Worm (Caenorhabditis elegans): ENCODE results near the gene C01G5.9.

The C01G5.9 gene

DNA sequence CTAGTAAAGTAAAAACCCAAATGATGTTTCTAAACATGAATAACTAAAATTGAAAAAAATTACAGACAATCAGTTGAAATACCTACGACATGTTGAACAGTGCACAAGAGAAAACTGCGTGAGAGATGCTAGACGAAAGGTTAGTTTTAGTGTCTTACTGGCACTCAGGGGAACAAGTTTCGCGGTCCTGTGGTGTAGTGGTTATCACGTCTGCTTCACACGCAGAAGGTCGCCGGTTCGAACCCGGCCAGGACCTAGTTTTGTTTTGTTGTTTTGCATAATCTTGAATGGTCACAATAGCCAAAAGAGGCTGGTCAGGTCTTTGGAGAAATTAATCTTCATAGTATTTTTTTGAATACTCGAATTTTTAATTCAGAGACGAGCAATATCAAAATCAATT, 38.7 kb upstream of the C01G5.9 start (continued):
- TF ChIP-seq ZK337.2 (GFP tag; IDR thresholded peaks at IDR 0.05) (peak; percentile 78), mep-1 (tag; optimal IDR thresholded peaks at IDR 0.05) (peak; percentile 65), ztf-11 (tag; optimal IDR thresholded peaks at IDR 0.05) (no peak), snpc-1.2 (GFP tag; IDR thresholded peaks at IDR 0.05) (peak; percentile 99), ctbp-1 (GFP tag; IDR thresholded peaks at IDR 0.05) (peak; percentile 66; the same call in 1 of the 2 replicates), ceh-62 (tag; optimal IDR thresholded peaks at IDR 0.05) (no peak), duxl-1 (tag; optimal IDR thresholded peaks at IDR 0.05; ENCODE audit: poor library complexity) (peak; percentile 75), ces-1 (GFP tag; optimal IDR thresholded peaks at IDR 0.05) (no peak), daf-12 (tag; optimal IDR thresholded peaks at IDR 0.05) (no peak), madf-9 (GFP tag; conservative IDR thresholded peaks at IDR 0.05) (peak; percentile 64), aha-1 (tag) (peak; percentile 93), lin-39 (tag; optimal IDR thresholded peaks at IDR 0.05) (no peak), hlh-11 (tag; optimal IDR thresholded peaks at IDR 0.05) (no peak), R02D3.7 (tag; optimal IDR thresholded peaks at IDR 0.05) (no peak), T26A8.4 (GFP tag; IDR thresholded peaks at IDR 0.05) (peak; percentile 79), nhr-42 (GFP tag; IDR thresholded peaks at IDR 0.05) (peak; percentile 62; the same call in 1 of the 2 replicates), unc-130 (GFP tag; optimal IDR thresholded peaks at IDR 0.05) (peak; percentile 30), Y75B8A.6 (GFP tag; IDR thresholded peaks at IDR 0.05) (peak; percentile 84), nhr-41 (GFP tag; IDR thresholded peaks at IDR 0.05) (peak; percentile 70), mes-2 (tag; optimal IDR thresholded peaks at IDR 0.05; ENCODE audit: poor library complexity, severe bottlenecking) (peak; percentile 71), mxl-3 (GFP tag; optimal IDR thresholded peaks at IDR 0.05) (peak; percentile 44), snpc-4 (tag; optimal IDR thresholded peaks at IDR 0.05) (no peak), skn-1 (tag; optimal IDR thresholded peaks at IDR 0.05) (no peak), dve-1 (tag; optimal IDR thresholded peaks at IDR 0.05; ENCODE audit: insufficient read depth) (peak; percentile 52)

DNA sequence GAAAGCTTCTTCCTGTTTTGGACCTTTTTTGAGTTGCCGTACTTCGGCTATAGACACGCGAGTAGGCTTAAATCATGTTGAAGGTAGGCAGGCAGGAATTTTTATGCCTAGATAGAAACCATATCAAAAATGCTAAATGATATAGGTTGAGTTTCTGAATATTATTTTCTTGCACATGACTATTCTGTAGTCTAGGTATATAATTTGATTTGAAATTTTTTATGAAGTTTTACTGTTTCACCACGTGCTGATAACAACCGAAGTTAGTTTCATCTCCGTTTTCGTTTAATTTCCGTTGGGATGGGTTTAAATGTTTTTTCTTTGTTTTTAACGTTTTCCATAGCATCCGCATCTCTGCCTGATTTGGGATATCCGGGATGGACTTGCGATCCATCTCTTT, 32.6 kb upstream of the C01G5.9 start, which contains the start of gene Y73B6BL.37:
TSS of gene Y73B6BL.37 (plus strand) at position 301 of the 400 bp plus-strand sequence.
- TF ChIP-seq T26A8.4 (GFP tag; IDR thresholded peaks at IDR 0.05), result no peak
- TF ChIP-seq F37D6.2 (tag; optimal IDR thresholded peaks at IDR 0.05), result no peak
- no peak for TF ChIP-seq tra-1 (GFP tag; IDR thresholded peaks at IDR 0.05)
- no peak for TF ChIP-seq nhr-10 (tag; optimal IDR thresholded peaks at IDR 0.05)
- TF ChIP-seq saeg-2 (GFP tag; IDR thresholded peaks at IDR 0.05), result no peak
- no peak for TF ChIP-seq dmd-9 (GFP tag; IDR thresholded peaks at IDR 0.05)
- no peak for TF ChIP-seq daf-12 (tag; optimal IDR thresholded peaks at IDR 0.05)
- TF ChIP-seq nhr-41 (GFP tag; IDR thresholded peaks at IDR 0.05), result no peak
- TF ChIP-seq F26F4.8 (GFP tag; conservative IDR thresholded peaks at IDR 0.05), result no peak
- TF ChIP-seq nhr-6 (tag; optimal IDR thresholded peaks at IDR 0.05), result no peak
- no peak for TF ChIP-seq lin-15B (tag; optimal IDR thresholded peaks at IDR 0.05)
- TF ChIP-seq ceh-44 (GFP tag; IDR thresholded peaks at IDR 0.05), result no peak
- no peak for TF ChIP-seq ceh-82 (tag; optimal IDR thresholded peaks at IDR 0.05)

DNA sequence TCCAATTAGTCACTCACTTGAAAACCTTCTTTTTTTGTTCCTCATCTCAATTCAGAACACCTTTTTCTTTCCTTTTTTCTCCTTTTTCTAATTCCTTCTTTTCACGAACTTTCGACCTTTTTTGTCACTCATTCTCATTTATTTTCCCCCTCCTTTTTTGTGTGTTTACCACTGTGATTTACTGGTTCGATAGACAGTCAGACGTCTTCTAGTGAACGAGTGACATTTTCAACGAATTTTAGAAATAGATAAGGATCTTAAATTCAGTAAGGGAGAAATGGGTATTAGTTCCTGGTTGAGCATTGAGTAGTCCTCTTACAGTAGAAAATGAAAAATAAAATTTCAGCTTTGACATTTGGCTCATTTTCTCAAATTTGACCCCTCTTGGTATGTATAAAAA, 27.8 kb upstream of the C01G5.9 start:
- TF ChIP-seq saeg-2 (GFP tag; IDR thresholded peaks at IDR 0.05) (no peak), madf-5 (GFP tag; IDR thresholded peaks at IDR 0.05) (no peak), lin-29 (GFP tag; IDR thresholded peaks at IDR 0.05) (no peak), ceh-44 (GFP tag; IDR thresholded peaks at IDR 0.05) (no peak), Y48G9A.11 (GFP tag; IDR thresholded peaks at IDR 0.05) (no peak), lin-15B (tag; optimal IDR thresholded peaks at IDR 0.05) (no peak), F10B5.3 (tag; optimal IDR thresholded peaks at IDR 0.05) (no peak), mdl-1 (tag; optimal IDR thresholded peaks at IDR 0.05) (no peak), dmd-9 (GFP tag; IDR thresholded peaks at IDR 0.05) (no peak), daf-16 (GFP tag; optimal IDR thresholded peaks at IDR 0.05) (no peak), daf-16 (tag; optimal IDR thresholded peaks at IDR 0.05) (no peak), unc-39 (tag; optimal IDR thresholded peaks at IDR 0.05) (no peak), unc-130 (GFP tag; optimal IDR thresholded peaks at IDR 0.05) (no peak), pha-4 (GFP tag; IDR thresholded peaks at IDR 0.05) (no peak), pha-4 (tag; optimal IDR thresholded peaks at IDR 0.05) (no peak), T20F7.1 (GFP tag; optimal IDR thresholded peaks at IDR 0.05) (no peak), F44E2.7 (GFP tag; IDR thresholded peaks at IDR 0.05) (no peak), ces-1 (GFP tag; optimal IDR thresholded peaks at IDR 0.05) (no peak), mdt-29 (GFP tag; IDR thresholded peaks at IDR 0.05) (no peak), lin-13 (GFP tag; optimal IDR thresholded peaks at IDR 0.05) (no peak), F26F4.8 (GFP tag; conservative IDR thresholded peaks at IDR 0.05) (no peak)
